Worm (Caenorhabditis elegans): ENCODE data around the gene snn-1.

snn-1 gene

DNA sequence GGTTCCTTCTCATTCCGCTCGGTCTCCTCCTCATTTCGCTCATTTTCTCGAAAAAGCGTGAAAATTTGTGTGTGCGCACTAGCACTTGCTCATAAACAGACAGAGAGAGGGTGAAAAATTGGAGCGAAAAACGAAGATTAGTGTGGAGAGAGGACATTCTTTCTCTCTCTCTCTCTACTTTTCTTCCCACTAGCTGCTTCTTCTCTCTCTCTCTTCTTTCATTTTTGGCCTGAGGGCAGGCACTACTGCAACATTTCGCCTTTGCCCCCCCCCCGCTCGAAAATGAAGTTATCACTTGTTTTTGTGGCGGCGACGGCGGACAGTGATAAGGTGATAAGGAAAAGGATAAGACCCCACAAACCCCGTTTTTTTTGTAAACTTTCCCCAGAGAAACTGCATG is 30.1 kb upstream of the snn-1 start (continued):
- TF ChIP-seq hlh-30 (tag; optimal IDR thresholded peaks at IDR 0.05; ENCODE audit: insufficient read depth): peak; percentile 31

- TF ChIP-seq unc-39 (tag; optimal IDR thresholded peaks at IDR 0.05) (no peak), lin-15B (tag; optimal IDR thresholded peaks at IDR 0.05) (no peak), dmd-9 (GFP tag; IDR thresholded peaks at IDR 0.05) (no peak), aha-1 (tag) (peak; percentile 97)
Observed at ce11 chrIV:1844624-1845023, 29.7 kb upstream of the snn-1 start.

ce11 chrIV:1843611-1844010 is 28.7 kb upstream of the snn-1 start:
- TF ChIP-seq aha-1 (tag) (peak; percentile 22), ceh-62 (tag; optimal IDR thresholded peaks at IDR 0.05) (no peak), attf-4 (tag; optimal IDR thresholded peaks at IDR 0.05) (no peak)

ce11 chrIV:1842314-1842713 is 27.4 kb upstream of the snn-1 start:
- TF ChIP-seq mes-2 (tag; optimal IDR thresholded peaks at IDR 0.05; ENCODE audit: poor library complexity, severe bottlenecking) (peak; percentile 18), lsy-2 (tag; optimal IDR thresholded peaks at IDR 0.05) (peak in 1 of 2 experiments; percentile 7), rbr-2 (tag; optimal IDR thresholded peaks at IDR 0.05) (peak; percentile 28), spr-3 (GFP tag; optimal IDR thresholded peaks at IDR 0.05) (no peak), zag-1 (tag; optimal IDR thresholded peaks at IDR 0.05) (no peak), hmg-1.1 (GFP tag; IDR thresholded peaks at IDR 0.05) (0 out of 2 replicates have a peak, but pooled peaks have one; percentile 8)

ce11 chrIV:1838583-1838982 is 23.7 kb upstream of the snn-1 start:
- TF ChIP-seq daf-16 (GFP tag; optimal IDR thresholded peaks at IDR 0.05) (peak in 1 of 2 experiments; percentile 26), daf-16 (tag; optimal IDR thresholded peaks at IDR 0.05) (peak; percentile 57), egl-43 (GFP tag; IDR thresholded peaks at IDR 0.05) (0 out of 2 replicates have a peak, but pooled peaks have one; percentile 12), set-16 (GFP tag; IDR thresholded peaks at IDR 0.05) (no peak), spr-3 (GFP tag; optimal IDR thresholded peaks at IDR 0.05) (no peak), nhr-42 (GFP tag; IDR thresholded peaks at IDR 0.05) (no peak), hlh-11 (tag; optimal IDR thresholded peaks at IDR 0.05) (peak; percentile 29), zfp-2 (tag; optimal IDR thresholded peaks at IDR 0.05) (no peak), arid-1 (GFP tag; conservative IDR thresholded peaks at IDR 0.05) (no peak), zfp-3 (GFP tag; conservative IDR thresholded peaks at IDR 0.05) (no peak), ces-1 (GFP tag; optimal IDR thresholded peaks at IDR 0.05) (no peak), lsy-2 (tag; optimal IDR thresholded peaks at IDR 0.05) (peak in 1 of 2 experiments; percentile 13), unc-62 (GFP tag; optimal IDR thresholded peaks at IDR 0.05 in 1 of 2) (peak in 1 of 2 experiments; percentile 38), unc-62 (tag; optimal IDR thresholded peaks at IDR 0.05) (no peak), dve-1 (tag; optimal IDR thresholded peaks at IDR 0.05; ENCODE audit: insufficient read depth) (peak; percentile 8), mxl-2 (GFP tag; conservative IDR thresholded peaks at IDR 0.05) (no peak), snpc-1.2 (GFP tag; IDR thresholded peaks at IDR 0.05) (no peak), tra-1 (GFP tag; IDR thresholded peaks at IDR 0.05) (no peak)

- TF ChIP-seq ZK337.2 (GFP tag; IDR thresholded peaks at IDR 0.05) (no peak), mdt-29 (GFP tag; IDR thresholded peaks at IDR 0.05) (no peak), mxl-2 (GFP tag; conservative IDR thresholded peaks at IDR 0.05) (no peak), Y48G9A.11 (GFP tag; IDR thresholded peaks at IDR 0.05) (no peak), aly-2 (tag; optimal IDR thresholded peaks at IDR 0.05) (no peak), ceh-62 (tag; optimal IDR thresholded peaks at IDR 0.05) (no peak), madf-9 (GFP tag; conservative IDR thresholded peaks at IDR 0.05) (no peak), tra-1 (GFP tag; IDR thresholded peaks at IDR 0.05) (no peak), nhr-11 (tag; optimal IDR thresholded peaks at IDR 0.05) (peak; percentile 42), hlh-11 (tag; optimal IDR thresholded peaks at IDR 0.05) (peak; percentile 81), jun-1 (tag; optimal IDR thresholded peaks at IDR 0.05) (no peak), F49E8.2 (tag; optimal IDR thresholded peaks at IDR 0.05; ENCODE audit: borderline replicate concordance) (no peak), attf-4 (tag; optimal IDR thresholded peaks at IDR 0.05) (no peak), unc-130 (GFP tag; optimal IDR thresholded peaks at IDR 0.05) (no peak), lim-7 (GFP tag; IDR thresholded peaks at IDR 0.05) (no peak), fos-1 (tag; optimal IDR thresholded peaks at IDR 0.05) (no peak), aha-1 (tag) (peak; percentile 84), daf-19 (GFP tag; conservative IDR thresholded peaks at IDR 0.05) (no peak), lin-1 (GFP tag; IDR thresholded peaks at IDR 0.05) (no peak), dmd-8 (GFP tag; IDR thresholded peaks at IDR 0.05) (no peak)
Observed at ce11 chrIV:1837134-1837533, 22.2 kb upstream of the snn-1 start.
